Worm (Caenorhabditis elegans) whole organism, mixed stage, embryonic: ENCODE results near the gene dsc-4.

Experiments
- ces-1 ChIP-seq: fragments of 150-350 bp; optimal IDR thresholded peaks from 2 replicates; lab custom pipeline; 2014; ENCODE audit warnings: missing biosample characterization, missing genetic modification reagents, missing genetic modification characterization
- elt-3 ChIP-seq: fragments of 150-350 bp; optimal IDR thresholded peaks from 2 replicates; lab custom pipeline; 2014; ENCODE audit warnings: missing biosample characterization, missing genetic modification characterization
- lin-13 ChIP-seq: fragments of 150-350 bp; optimal IDR thresholded peaks from 2 replicates; lab custom pipeline; 2014; ENCODE audit warnings: missing biosample characterization, missing genetic modification characterization
- lin-32 ChIP-seq: fragments of 200-800 bp; sonication (Bioruptor generic); optimal IDR thresholded peaks from 2 replicates; lab custom pipeline; 2018; ENCODE audit warnings: mild to moderate bottlenecking, missing genetic modification characterization, missing compliant biosample characterization
- lsy-2 ChIP-seq: fragments of 150-350 bp; optimal IDR thresholded peaks from 2 replicates; lab custom pipeline; 2014; ENCODE audit warnings: missing biosample characterization, missing genetic modification characterization
- mab-5 ChIP-seq: fragments of 150-350 bp; optimal IDR thresholded peaks from 2 replicates; lab custom pipeline; 2014; ENCODE audit warnings: missing biosample characterization, missing genetic modification characterization
- nhr-2 ChIP-seq: fragments of 150-350 bp; optimal IDR thresholded peaks from 2 replicates; lab custom pipeline; 2014; ENCODE audit warnings: missing biosample characterization, missing genetic modification characterization
- nhr-76 ChIP-seq: sonication (generic microtip); optimal IDR thresholded peaks from 2 replicates; lab custom pipeline; 2017; ENCODE audit warnings: missing biosample characterization, missing genetic modification characterization
- pha-4 ChIP-seq: fragments of 150-350 bp; optimal IDR thresholded peaks from 2 replicates; lab custom pipeline; 2018; ENCODE audit warnings: missing biosample characterization, missing genetic modification reagents, missing genetic modification characterization
- unc-39 ChIP-seq: fragments of 150-350 bp; optimal IDR thresholded peaks from 2 replicates; lab custom pipeline; 2014; ENCODE audit warnings: missing biosample characterization, missing genetic modification characterization

DNA sequence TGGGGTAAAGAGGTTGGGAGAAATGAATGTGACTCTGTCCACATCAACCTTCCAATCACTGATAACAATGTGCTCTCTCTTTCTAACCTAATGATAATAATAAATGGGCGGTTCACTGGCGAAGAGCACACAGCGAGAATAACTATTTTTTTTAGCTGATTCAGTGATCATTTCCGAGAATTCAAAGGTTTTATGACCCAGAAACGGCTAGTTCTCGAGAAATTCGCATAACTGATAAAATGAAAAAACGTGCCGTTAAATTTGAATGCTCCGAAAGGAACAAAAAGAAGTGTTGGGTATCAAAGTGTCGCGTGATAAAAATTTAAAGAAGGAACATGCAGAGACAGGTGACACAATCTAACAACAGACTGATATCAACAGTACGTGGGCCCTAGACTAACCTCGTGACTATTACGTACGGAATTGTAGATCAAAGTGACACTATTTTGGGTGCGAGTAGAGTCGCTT lies 24.6 kb downstream of the dsc-4 start:
- no peak for TF ChIP-seq lin-13 (tag; lab: Kevin White, UChicago)
- no peak for TF ChIP-seq lsy-2 (tag; lab: Kevin White, UChicago)
- no peak for TF ChIP-seq nhr-2 (tag; lab: Kevin White, UChicago)
- TF ChIP-seq elt-3, result no peak
- TF ChIP-seq pha-4, result no peak
- TF ChIP-seq mab-5, result no peak
- no peak for TF ChIP-seq lin-32 (GFP tag; lab: Kevin White, UChicago)
- no peak for TF ChIP-seq ces-1
- no peak for TF ChIP-seq nhr-76
- no peak for TF ChIP-seq unc-39 (tag; lab: Kevin White, UChicago)
